Worm (Caenorhabditis elegans): ENCODE results near the gene klf-2.

- TF ChIP-seq flt-1 (GFP tag; IDR thresholded peaks at IDR 0.05) = no peak
- no peak for TF ChIP-seq cog-1 (tag; optimal IDR thresholded peaks at IDR 0.05)
- TF ChIP-seq tab-1 (GFP tag; IDR thresholded peaks at IDR 0.05) = no peak
- no peak for TF ChIP-seq T22C8.4 (GFP tag; IDR thresholded peaks at IDR 0.05)
- TF ChIP-seq med-1 (GFP tag; optimal IDR thresholded peaks at IDR 0.05; ENCODE audit: insufficient read depth) = no peak
- TF ChIP-seq ztf-29 (GFP tag; IDR thresholded peaks at IDR 0.05) = no peak
- no peak for TF ChIP-seq klf-2 (GFP tag; conservative IDR thresholded peaks at IDR 0.05)
- no peak for TF ChIP-seq ztf-23 (GFP tag; IDR thresholded peaks at IDR 0.05)
- no peak for TF ChIP-seq ref-1 (GFP tag; conservative IDR thresholded peaks at IDR 0.05)
Measured at ce11 chrV:20651923-20652322, 33.6 kb upstream of the klf-2 start.
